Fruit fly (Drosophila melanogaster) whole organism, embryonic: ENCODE measurements around the gene CG15880.

Source experiments
- Ada2b ChIP-seq: fragments of 200-800 bp; sonication (Bioruptor generic); IDR thresholded peaks from 2 replicates; pipeline ENCODE4 v1.3.6; 2022; ENCODE audit warnings: missing biosample characterization, missing genetic modification characterization
- B-H2 ChIP-seq: fragments of 200-800 bp; sonication (Bioruptor generic); optimal IDR thresholded peaks from 2 replicates; lab custom pipeline; 2018; ENCODE audit warnings: missing biosample characterization, mild to moderate bottlenecking, missing genetic modification characterization
- CG10147 ChIP-seq: fragments of 200-800 bp; sonication (Bioruptor generic); optimal IDR thresholded peaks from 2 replicates; lab custom pipeline; 2019; ENCODE audit warnings: missing biosample characterization, mild to moderate bottlenecking, missing genetic modification characterization, moderate library complexity
- CG10267 ChIP-seq: fragments of 200-800 bp; sonication (Bioruptor generic); optimal IDR thresholded peaks from 2 replicates; lab custom pipeline; 2018; ENCODE audit warnings: missing biosample characterization, mild to moderate bottlenecking, missing genetic modification characterization, moderate library complexity
- CG10366 ChIP-seq: fragments of 200-800 bp; sonication (Bioruptor generic); IDR thresholded peaks from 2 replicates; pipeline ENCODE4 v1.3.6; 2022; ENCODE audit warnings: missing biosample characterization, missing genetic modification characterization
- CG11456 ChIP-seq: fragments of 200-800 bp; sonication (Bioruptor generic); IDR thresholded peaks from 3 replicates; pipeline ENCODE4 v1.3.6; 2022; ENCODE audit warnings: missing biosample characterization, missing genetic modification characterization
- CG11723 ChIP-seq: fragments of 200-800 bp; sonication (Bioruptor generic); optimal IDR thresholded peaks from 2 replicates; lab custom pipeline; 2017; ENCODE audit warnings: missing biosample characterization, mild to moderate bottlenecking, missing genetic modification characterization
- CG12236 ChIP-seq: fragments of 200-800 bp; sonication (Bioruptor generic); optimal IDR thresholded peaks from 2 replicates; lab custom pipeline; 2016; ENCODE audit warnings: missing biosample characterization, missing genetic modification characterization
- CG13624 ChIP-seq: fragments of 200-800 bp; sonication (Bioruptor generic); optimal IDR thresholded peaks from 2 replicates; lab custom pipeline; 2016; ENCODE audit warnings: missing biosample characterization, missing genetic modification characterization
- CG13894 ChIP-seq: fragments of 200-800 bp; sonication (Bioruptor generic); optimal IDR thresholded peaks from 3 replicates; lab custom pipeline; 2018; ENCODE audit warnings: missing biosample characterization, mild to moderate bottlenecking, missing genetic modification characterization, moderate library complexity
- CG17328 ChIP-seq: fragments of 200-800 bp; sonication (Bioruptor generic); IDR thresholded peaks from 2 replicates; pipeline ENCODE4 v1.3.6; 2022; ENCODE audit warnings: missing biosample characterization, missing genetic modification characterization
- CG17359 ChIP-seq: fragments of 200-800 bp; sonication (Bioruptor generic); optimal IDR thresholded peaks from 3 replicates; lab custom pipeline; 2018; ENCODE audit warnings: missing biosample characterization, mild to moderate bottlenecking, missing genetic modification characterization, moderate library complexity
- CG17568 ChIP-seq: fragments of 200-800 bp; sonication (Bioruptor generic); optimal IDR thresholded peaks from 2 replicates; lab custom pipeline; 2018; ENCODE audit warnings: missing biosample characterization, mild to moderate bottlenecking, missing genetic modification characterization, moderate library complexity
- CG2889 ChIP-seq: fragments of 200-800 bp; sonication (Bioruptor generic); IDR thresholded peaks from 3 replicates; pipeline ENCODE4 v1.3.6; 2022; ENCODE audit warnings: missing biosample characterization, missing genetic modification characterization
- CG3065 ChIP-seq: fragments of 200-800 bp; sonication (Bioruptor generic); optimal IDR thresholded peaks from 2 replicates; lab custom pipeline; 2016; ENCODE audit warnings: missing biosample characterization, missing genetic modification characterization
- CG31224 ChIP-seq: fragments of 200-800 bp; sonication (Bioruptor generic); IDR thresholded peaks from 2 replicates; pipeline ENCODE4 v1.3.6; 2022; ENCODE audit warnings: missing biosample characterization, missing genetic modification characterization
- CG33557 ChIP-seq: fragments of 200-800 bp; sonication (Bioruptor generic); optimal IDR thresholded peaks from 2 replicates; lab custom pipeline; 2019; ENCODE audit warnings: missing biosample characterization, mild to moderate bottlenecking, missing genetic modification characterization, moderate library complexity
- CG3407 ChIP-seq: fragments of 200-800 bp; sonication (Bioruptor generic); optimal IDR thresholded peaks from 2 replicates; lab custom pipeline; 2018; ENCODE audit warnings: missing biosample characterization, mild to moderate bottlenecking, missing genetic modification characterization
- CG3995 ChIP-seq: fragments of 200-800 bp; sonication (Bioruptor generic); optimal IDR thresholded peaks from 3 replicates; lab custom pipeline; 2016; ENCODE audit warnings: missing biosample characterization, missing genetic modification characterization
- CG6654 ChIP-seq: fragments of 200-800 bp; sonication (Bioruptor generic); optimal IDR thresholded peaks from 2 replicates; lab custom pipeline; 2017; ENCODE audit warnings: missing biosample characterization, mild to moderate bottlenecking, missing genetic modification characterization
- CG9797 ChIP-seq: fragments of 200-800 bp; sonication (Bioruptor generic); optimal IDR thresholded peaks from 3 replicates; lab custom pipeline; 2018; ENCODE audit warnings: missing biosample characterization, mild to moderate bottlenecking, missing genetic modification characterization
- Chrac-16 ChIP-seq: fragments of 200-800 bp; sonication (Bioruptor generic); optimal IDR thresholded peaks from 3 replicates; lab custom pipeline; 2016; ENCODE audit warnings: missing biosample characterization, missing genetic modification characterization
- CkIIα-i1 ChIP-seq: fragments of 200-800 bp; sonication (Bioruptor generic); IDR thresholded peaks from 2 replicates; pipeline ENCODE4 v1.3.6; 2022; ENCODE audit warnings: missing biosample characterization, missing genetic modification characterization
- CrebB ChIP-seq: fragments of 200-800 bp; sonication (Bioruptor generic); optimal IDR thresholded peaks from 3 replicates; lab custom pipeline; 2018; ENCODE audit warnings: missing biosample characterization, mild to moderate bottlenecking, missing genetic modification characterization
- Dfd ChIP-seq, 2 experiments: fragments of >200 bp; optimal IDR thresholded peaks; 2 replicates each; lab custom pipeline; 2017; ENCODE audit warnings: missing biosample characterization in 2 of 2, missing genetic modification characterization in 2 of 2
- Dp ChIP-seq: fragments of 200-800 bp; sonication (Bioruptor generic); optimal IDR thresholded peaks from 2 replicates; lab custom pipeline; 2018; ENCODE audit warnings: missing biosample characterization, mild to moderate bottlenecking, missing genetic modification characterization, moderate library complexity
- Dref ChIP-seq: fragments of 200-800 bp; sonication (Bioruptor generic); IDR thresholded peaks from 2 replicates; pipeline ENCODE4 v1.3.6; 2022; ENCODE audit warnings: missing biosample characterization, missing genetic modification characterization
- E2f2 ChIP-seq: fragments of 200-800 bp; sonication (Bioruptor generic); IDR thresholded peaks from 2 replicates; pipeline ENCODE4 v1.3.6; 2022; ENCODE audit warnings: missing biosample characterization, missing genetic modification characterization
- Hey ChIP-seq: fragments of 200-800 bp; sonication (Bioruptor generic); optimal IDR thresholded peaks from 3 replicates; lab custom pipeline; 2018; ENCODE audit warnings: missing biosample characterization, mild to moderate bottlenecking, missing genetic modification characterization
- Lhr ChIP-seq: fragments of 200-800 bp; sonication (Bioruptor generic); optimal IDR thresholded peaks from 3 replicates; lab custom pipeline; 2017; ENCODE audit warnings: mild to moderate bottlenecking, missing biosample characterization, missing genetic modification reagents, missing genetic modification characterization
- MESR4 ChIP-seq: fragments of 200-800 bp; sonication (Bioruptor generic); optimal IDR thresholded peaks from 2 replicates; lab custom pipeline; 2018; ENCODE audit warnings: missing biosample characterization, mild to moderate bottlenecking, missing genetic modification characterization, moderate library complexity
- MTF-1 ChIP-seq: fragments of 200-800 bp; sonication (Bioruptor generic); optimal IDR thresholded peaks from 2 replicates; lab custom pipeline; 2018; ENCODE audit warnings: missing biosample characterization, mild to moderate bottlenecking, missing genetic modification characterization, borderline replicate concordance
- PHDP ChIP-seq: fragments of 200-800 bp; sonication (Bioruptor generic); optimal IDR thresholded peaks from 3 replicates; lab custom pipeline; 2018; ENCODE audit warnings: missing biosample characterization, mild to moderate bottlenecking, missing genetic modification characterization, moderate library complexity
- Poxn ChIP-seq: fragments of 200-800 bp; sonication (Bioruptor generic); IDR thresholded peaks from 2 replicates; pipeline ENCODE4 v1.3.6; 2022; ENCODE audit warnings: missing biosample characterization, missing genetic modification characterization
- Side ChIP-seq: fragments of 200-800 bp; sonication (Bioruptor generic); optimal IDR thresholded peaks from 2 replicates; lab custom pipeline; 2016; ENCODE audit warnings: missing biosample characterization, missing genetic modification characterization
- Six4 ChIP-seq: fragments of 200-800 bp; sonication (Bioruptor generic); optimal IDR thresholded peaks from 2 replicates; lab custom pipeline; 2016; ENCODE audit warnings: missing biosample characterization, missing genetic modification characterization
- Trl ChIP-seq, 3 experiments: fragments of >200 bp in 2 of 3; fragments of 200-800 bp in 1 of 3; sonication (Bioruptor generic) in 1 of 3; optimal IDR thresholded peaks; 2 replicates in 1 of 3; 3 replicates in 2 of 3; lab custom pipeline; 2016 to 2017; ENCODE audit warnings: missing biosample characterization in 1 of 3, missing genetic modification characterization in 1 of 3
- Xrp1 ChIP-seq: fragments of 200-800 bp; sonication (Bioruptor generic); IDR thresholded peaks from 2 replicates; pipeline ENCODE4 v1.3.6; 2022; ENCODE audit warnings: missing biosample characterization, missing genetic modification characterization
- abd-A ChIP-seq: fragments of 200-800 bp; sonication (Bioruptor generic); optimal IDR thresholded peaks from 3 replicates; lab custom pipeline; 2019; ENCODE audit warnings: missing biosample characterization, mild to moderate bottlenecking, missing genetic modification characterization, moderate library complexity
- az2 ChIP-seq: fragments of 200-800 bp; sonication (Bioruptor generic); optimal IDR thresholded peaks from 3 replicates; lab custom pipeline; 2016; ENCODE audit warnings: missing biosample characterization, missing genetic modification characterization
- croc ChIP-seq: fragments of 200-800 bp; sonication (Bioruptor generic); conservative IDR thresholded peaks from 3 replicates; pipeline ENCODE4 v1.3.6; 2022; ENCODE audit warnings: missing biosample characterization, missing genetic modification characterization
- da ChIP-seq: fragments of 200-800 bp; sonication (Bioruptor generic); optimal IDR thresholded peaks from 2 replicates; lab custom pipeline; 2016; ENCODE audit warnings: missing biosample characterization, missing genetic modification characterization
- fd102C ChIP-seq: fragments of 200-800 bp; sonication (Bioruptor generic); optimal IDR thresholded peaks from 2 replicates; lab custom pipeline; 2018; ENCODE audit warnings: missing biosample characterization, mild to moderate bottlenecking, missing genetic modification characterization, moderate library complexity
- kay ChIP-seq: fragments of 200-800 bp; sonication (Bioruptor generic); optimal IDR thresholded peaks from 2 replicates; lab custom pipeline; 2016; ENCODE audit warnings: missing biosample characterization, missing genetic modification characterization
- lab ChIP-seq: fragments of 200-800 bp; sonication (Bioruptor generic); optimal IDR thresholded peaks from 3 replicates; lab custom pipeline; 2017; ENCODE audit warnings: missing biosample characterization, missing genetic modification characterization, mild to moderate bottlenecking, moderate library complexity, missing genetic modification reagents
- phol ChIP-seq: fragments of 200-800 bp; sonication (Bioruptor generic); optimal IDR thresholded peaks from 3 replicates; lab custom pipeline; 2018; ENCODE audit warnings: missing biosample characterization, mild to moderate bottlenecking, missing genetic modification characterization, moderate library complexity
- ssp ChIP-seq: fragments of 200-800 bp; sonication (Bioruptor generic); IDR thresholded peaks from 2 replicates; pipeline ENCODE4 v1.3.6; 2022; ENCODE audit warnings: missing biosample characterization, missing genetic modification characterization
- stc ChIP-seq: fragments of 200-800 bp; sonication (Bioruptor generic); IDR thresholded peaks from 2 replicates; pipeline ENCODE4 v1.3.6; 2022; ENCODE audit warnings: missing biosample characterization, missing genetic modification characterization
- toy ChIP-seq: fragments of 200-800 bp; sonication (Bioruptor generic); IDR thresholded peaks from 2 replicates; pipeline ENCODE4 v1.3.6; 2022; ENCODE audit warnings: missing biosample characterization, missing genetic modification characterization
- twi ChIP-seq: fragments of 200-800 bp; optimal IDR thresholded peaks from 2 replicates; lab custom pipeline; 2019; ENCODE audit warnings: missing biosample characterization, mild to moderate bottlenecking, missing genetic modification characterization, moderate library complexity
- usp ChIP-seq: fragments of >200 bp; optimal IDR thresholded peaks from 2 replicates; lab custom pipeline; 2017; ENCODE audit warnings: missing biosample characterization, missing genetic modification characterization

CG15880 gene

dm6 chr2L:852647-853111 lies 34.9 kb upstream of the CG15880 start, which contains the start of the genes CG4291 and kraken (continued):
- TF ChIP-seq Trl (optimal IDR thresholded peaks at IDR 0.05; lab: Kevin White, UChicago): no peak
- TF ChIP-seq Trl (GFP tag; optimal IDR thresholded peaks at IDR 0.05; lab: Kevin White, UChicago): peak; percentile 47
- no peak for TF ChIP-seq CG3407 (GFP tag; lab: Kevin White, UChicago)
- TF ChIP-seq toy: no peak
- peak; percentile 77 for TF ChIP-seq CG13894 (tag; lab: Kevin White, UChicago)
- TF ChIP-seq E2f2 (GFP tag; lab: Robert Waterston, UW): peak; percentile 48
- TF ChIP-seq CkIIα-i1 (GFP tag; lab: Robert Waterston, UW): no peak
- peak; percentile 79 for TF ChIP-seq lab (GFP tag; lab: Kevin White, UChicago)
- TF ChIP-seq CG2889: no peak
- peak; percentile 73 for TF ChIP-seq Dref
- peak; percentile 30 for TF ChIP-seq CG11723 (GFP tag; lab: Kevin White, UChicago)
- TF ChIP-seq CG11456 (GFP tag; lab: Robert Waterston, UW): peak; percentile 84
- TF ChIP-seq CG6654 (GFP tag; lab: Kevin White, UChicago): no peak
- no peak for TF ChIP-seq da (GFP tag; lab: Kevin White, UChicago)
- no peak for TF ChIP-seq CG17568 (GFP tag; lab: Kevin White, UChicago)
- peak; percentile 16 for TF ChIP-seq kay (GFP tag; lab: Kevin White, UChicago)
- no peak for TF ChIP-seq CG3995
- peak; percentile 85 for TF ChIP-seq B-H2 (GFP tag; lab: Kevin White, UChicago)
- peak; percentile 31 for TF ChIP-seq Chrac-16
- TF ChIP-seq MTF-1 (GFP tag; lab: Kevin White, UChicago): peak; percentile 64
- TF ChIP-seq PHDP (tag; lab: Kevin White, UChicago): peak; percentile 48
- TF ChIP-seq Six4: no peak
- peak; percentile 16 for TF ChIP-seq CG10267 (tag; lab: Kevin White, UChicago)
- TF ChIP-seq usp: no peak
- no peak for TF ChIP-seq Dfd (GFP tag; optimal IDR thresholded peaks at IDR 0.05; lab: Kevin White, UChicago)
- TF ChIP-seq Lhr (GFP tag; lab: Kevin White, UChicago): peak; percentile 23
- TF ChIP-seq Hey (tag; lab: Kevin White, UChicago): no peak
- TF ChIP-seq Dp (GFP tag; lab: Kevin White, UChicago): peak; percentile 33
- peak; percentile 93 for TF ChIP-seq MESR4 (GFP tag; lab: Kevin White, UChicago)
- peak; percentile 9 for TF ChIP-seq Side
- no peak for TF ChIP-seq CG3065 (GFP tag; lab: Kevin White, UChicago)
- TF ChIP-seq CG33557 (GFP tag; lab: Kevin White, UChicago): peak; percentile 13
- TF ChIP-seq CG10366 (GFP tag; lab: Robert Waterston, UW): peak; percentile 46
- TF ChIP-seq CG13624 (GFP tag; lab: Kevin White, UChicago): peak; percentile 71
- peak; percentile 48 for TF ChIP-seq az2
- TF ChIP-seq ssp (GFP tag; lab: Robert Waterston, UW): peak; percentile 31; the same call in 1 of the 2 replicates
- TF ChIP-seq phol (tag; lab: Kevin White, UChicago): peak; percentile 52
- TF ChIP-seq croc (GFP tag; lab: Robert Waterston, UW): no peak
- TF ChIP-seq CG9797 (GFP tag; lab: Kevin White, UChicago): peak; percentile 33
- TF ChIP-seq fd102C: no peak
- TF ChIP-seq Ada2b (GFP tag; lab: Robert Waterston, UW): 0 out of 2 replicates have a peak, but pooled peaks have one; percentile 24
- TF ChIP-seq Poxn (GFP tag; lab: Robert Waterston, UW): no peak
- TF ChIP-seq CG17328: peak; percentile 44
- peak; percentile 34 for TF ChIP-seq twi (tag; lab: Kevin White, UChicago)
- peak; percentile 56 for TF ChIP-seq Xrp1
- TF ChIP-seq CG12236: no peak
- TF ChIP-seq CG31224 (GFP tag; lab: Robert Waterston, UW): peak; percentile 40
- TF ChIP-seq CG17359 (tag; lab: Kevin White, UChicago): peak; percentile 24
- TF ChIP-seq CrebB (tag; lab: Kevin White, UChicago): peak; percentile 82
- peak; percentile 32 for TF ChIP-seq CG10147 (GFP tag; lab: Kevin White, UChicago)
- no peak for TF ChIP-seq stc
- TF ChIP-seq abd-A (tag; lab: Kevin White, UChicago): peak; percentile 57
